Fruit fly (Drosophila melanogaster) whole organism, wandering third instar larva: ENCODE measurements around the gene CG7728.

Source experiments
- CG32264 ChIP-seq: fragments of 200-800 bp; sonication (Bioruptor generic); optimal IDR thresholded peaks from 2 replicates; lab custom pipeline; 2016; ENCODE audit warnings: missing biosample characterization, missing genetic modification characterization
- CG9705 ChIP-seq: fragments of 200-800 bp; sonication (Bioruptor generic); optimal IDR thresholded peaks from 2 replicates; lab custom pipeline; 2018; ENCODE audit warnings: missing biosample characterization, mild to moderate bottlenecking, missing genetic modification characterization
- CrebA ChIP-seq: fragments of 200-800 bp; sonication (Bioruptor generic); optimal IDR thresholded peaks from 2 replicates; lab custom pipeline; 2016; ENCODE audit warnings: missing biosample characterization, mild to moderate bottlenecking, missing genetic modification characterization, borderline replicate concordance
- GATAd ChIP-seq: sonication (Bioruptor generic); optimal IDR thresholded peaks from 2 replicates; lab custom pipeline; 2016; ENCODE audit warnings: missing biosample characterization, missing genetic modification characterization
- HLH106 ChIP-seq: fragments of 200-800 bp; optimal IDR thresholded peaks from 3 replicates; lab custom pipeline; 2019; ENCODE audit warnings: missing biosample characterization, mild to moderate bottlenecking, missing genetic modification characterization, moderate library complexity
- Hr78 ChIP-seq: fragments of >200 bp; optimal IDR thresholded peaks from 2 replicates; lab custom pipeline; 2017; ENCODE audit warnings: missing biosample characterization, missing genetic modification characterization
- Hr83 ChIP-seq: fragments of 200-300 bp; sonication (Bioruptor generic); optimal IDR thresholded peaks from 2 replicates; lab custom pipeline; 2016; ENCODE audit warnings: missing biosample characterization, mild to moderate bottlenecking, missing genetic modification characterization, moderate library complexity; ENCODE audit not compliant: poor library complexity, severe bottlenecking
- Jra ChIP-seq: sonication (Bioruptor generic); optimal IDR thresholded peaks from 2 replicates; lab custom pipeline; 2016; ENCODE audit warnings: missing biosample characterization, missing genetic modification characterization
- Mio ChIP-seq: sonication (Bioruptor generic); optimal IDR thresholded peaks from 2 replicates; lab custom pipeline; 2016; ENCODE audit warnings: missing biosample characterization, missing genetic modification characterization
- Myc ChIP-seq: fragments of >200 bp; optimal IDR thresholded peaks from 2 replicates; lab custom pipeline; 2017
- N ChIP-seq: fragments of >200 bp; optimal IDR thresholded peaks from 2 replicates; lab custom pipeline; 2018; ENCODE audit warnings: missing biosample characterization, missing external identifiers, missing genetic modification characterization
- OdsH ChIP-seq: fragments of 200-800 bp; sonication (Bioruptor generic); optimal IDR thresholded peaks from 2 replicates; lab custom pipeline; 2016; ENCODE audit warnings: missing biosample characterization, mild to moderate bottlenecking, missing genetic modification characterization
- Rel ChIP-seq, 2 experiments: fragments of 200-800 bp; sonication (Bioruptor generic) in 1 of 2; optimal IDR thresholded peaks; 2 replicates in 1 of 2; 3 replicates in 1 of 2; lab custom pipeline; 2016 to 2019; ENCODE audit warnings: mild to moderate bottlenecking in 2 of 2, missing biosample characterization in 2 of 2, missing genetic modification characterization in 2 of 2, moderate library complexity in 1 of 2
- Sp1 ChIP-seq: fragments of 200-800 bp; sonication (Bioruptor generic); optimal IDR thresholded peaks from 3 replicates; lab custom pipeline; 2019; ENCODE audit warnings: missing biosample characterization, mild to moderate bottlenecking, missing genetic modification characterization, moderate library complexity
- Vsx2 ChIP-seq: fragments of 200-300, 225-300 bp; sonication (Bioruptor generic); optimal IDR thresholded peaks from 2 replicates; lab custom pipeline; 2018; ENCODE audit warnings: missing biosample characterization, missing genetic modification characterization; ENCODE audit not compliant: partially characterized antibody
- br ChIP-seq: fragments of 200-800 bp; sonication (Bioruptor generic); optimal IDR thresholded peaks from 2 replicates; lab custom pipeline; 2016; ENCODE audit warnings: missing biosample characterization, missing genetic modification characterization
- brk ChIP-seq: fragments of 200-800 bp; sonication (Bioruptor generic); optimal IDR thresholded peaks from 2 replicates; lab custom pipeline; 2016; ENCODE audit warnings: missing biosample characterization, mild to moderate bottlenecking, missing genetic modification characterization
- dl ChIP-seq, 2 experiments: fragments of 175-275, 200-275 bp in 1 of 2; fragments of 200-275 bp in 1 of 2; sonication (Bioruptor generic); optimal IDR thresholded peaks; lab custom pipeline; 2018; ENCODE audit warnings: mild to moderate bottlenecking in 2 of 2, missing biosample characterization in 2 of 2, missing genetic modification characterization in 2 of 2, moderate library complexity in 2 of 2; ENCODE audit not compliant: partially characterized antibody in 2 of 2, insufficient read depth in 1 of 2
- dmrt93B ChIP-seq: fragments of 200-800 bp; sonication (Bioruptor generic); optimal IDR thresholded peaks from 2 replicates; lab custom pipeline; 2018; ENCODE audit warnings: missing biosample characterization, mild to moderate bottlenecking, missing genetic modification characterization
- dsf ChIP-seq: sonication (Bioruptor generic); optimal IDR thresholded peaks from 2 replicates; lab custom pipeline; 2016; ENCODE audit warnings: missing biosample characterization, missing genetic modification characterization, borderline replicate concordance
- ey ChIP-seq: fragments of 200-800 bp; sonication (Bioruptor generic); optimal IDR thresholded peaks from 2 replicates; lab custom pipeline; 2016; ENCODE audit warnings: missing biosample characterization, missing genetic modification characterization
- foxo ChIP-seq, 2 experiments: fragments of 200-800 bp; sonication (Bioruptor generic); optimal IDR thresholded peaks; 2 replicates in 1 of 2; 3 replicates in 1 of 2; lab custom pipeline; 2016 to 2017; ENCODE audit warnings: missing biosample characterization in 2 of 2, missing genetic modification characterization in 2 of 2
- fru ChIP-seq: fragments of 200-800 bp; sonication (Bioruptor generic); optimal IDR thresholded peaks from 3 replicates; lab custom pipeline; 2016; ENCODE audit warnings: missing biosample characterization, mild to moderate bottlenecking, missing genetic modification characterization
- h ChIP-seq: fragments of 200-800 bp; sonication (Bioruptor generic); optimal IDR thresholded peaks from 3 replicates; lab custom pipeline; 2016; ENCODE audit warnings: missing biosample characterization, mild to moderate bottlenecking, missing genetic modification characterization
- jim ChIP-seq: fragments of 175-275, 200-325 bp; sonication (Bioruptor generic); optimal IDR thresholded peaks from 2 replicates; lab custom pipeline; 2016; ENCODE audit warnings: missing biosample characterization, mild to moderate bottlenecking, missing genetic modification characterization
- lola ChIP-seq: fragments of >200 bp; optimal IDR thresholded peaks from 2 replicates; lab custom pipeline; 2017; ENCODE audit warnings: missing biosample characterization, missing genetic modification characterization
- pan ChIP-seq: fragments of >200 bp; optimal IDR thresholded peaks from 2 replicates; lab custom pipeline; 2017
- psq ChIP-seq: fragments of 200-800 bp; sonication (Bioruptor generic); optimal IDR thresholded peaks from 3 replicates; lab custom pipeline; 2017; ENCODE audit warnings: missing biosample characterization, mild to moderate bottlenecking, missing genetic modification characterization, moderate library complexity
- rgr ChIP-seq: fragments of 200-800 bp; sonication (Bioruptor generic); optimal IDR thresholded peaks from 3 replicates; lab custom pipeline; 2016; ENCODE audit warnings: missing biosample characterization, mild to moderate bottlenecking, missing genetic modification characterization
- sage ChIP-seq: fragments of 200-800 bp; sonication (Bioruptor generic); optimal IDR thresholded peaks from 2 replicates; lab custom pipeline; 2016; ENCODE audit warnings: missing biosample characterization, mild to moderate bottlenecking, missing genetic modification characterization
- sv ChIP-seq: fragments of 200-800 bp; sonication (Bioruptor generic); optimal IDR thresholded peaks from 3 replicates; lab custom pipeline; 2016; ENCODE audit warnings: missing biosample characterization, missing genetic modification characterization
- usp ChIP-seq: fragments of >200 bp; optimal IDR thresholded peaks from 2 replicates; lab custom pipeline; 2017; ENCODE audit warnings: missing biosample characterization, missing genetic modification characterization
- woc ChIP-seq: sonication (Bioruptor generic); optimal IDR thresholded peaks from 2 replicates; lab custom pipeline; 2016; ENCODE audit warnings: missing biosample characterization, mild to moderate bottlenecking, missing genetic modification characterization

Gene CG7728

DNA sequence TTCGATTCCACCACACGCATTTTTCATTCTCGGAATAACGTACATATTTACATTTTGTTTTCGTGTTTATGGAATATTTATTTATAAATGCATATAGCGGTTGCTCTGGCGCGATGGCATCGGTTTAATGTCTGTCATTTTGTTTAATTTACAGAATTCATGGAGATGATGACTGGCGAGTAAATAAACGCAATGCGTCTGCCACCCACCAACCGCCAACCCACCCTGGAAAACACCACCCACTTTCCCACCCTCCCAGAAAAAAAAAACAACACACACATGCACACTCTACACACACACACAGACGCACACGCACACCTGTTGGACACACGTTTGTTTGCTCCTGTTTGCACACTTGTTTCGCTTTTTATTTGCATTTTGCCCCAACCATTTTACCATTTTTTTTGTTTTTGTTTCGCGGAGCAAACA lies 31.5 kb downstream of the CG7728 start (continued):
- TF ChIP-seq CrebA (GFP tag; lab: Kevin White, UChicago): no peak
- no peak for TF ChIP-seq GATAd (GFP tag; lab: Kevin White, UChicago)
- peak; percentile 13 for TF ChIP-seq br (GFP tag; lab: Kevin White, UChicago)
- TF ChIP-seq foxo (GFP tag; optimal IDR thresholded peaks at IDR 0.05; lab: Kevin White, UChicago): no peak
- TF ChIP-seq CG9705 (GFP tag; lab: Kevin White, UChicago): no peak
- TF ChIP-seq woc (GFP tag; lab: Kevin White, UChicago): no peak
- no peak for TF ChIP-seq HLH106
- TF ChIP-seq dmrt93B (GFP tag; lab: Kevin White, UChicago): no peak
- no peak for TF ChIP-seq N (GFP tag; lab: Kevin White, UChicago)
- no peak for TF ChIP-seq Rel (GFP tag; optimal IDR thresholded peaks at IDR 0.05; lab: Kevin White, UChicago)
- TF ChIP-seq Rel (tag; optimal IDR thresholded peaks at IDR 0.05; lab: Kevin White, UChicago): no peak
- TF ChIP-seq pan (lab: Kevin White, UChicago): no peak
- TF ChIP-seq Hr78 (GFP tag; lab: Kevin White, UChicago): no peak
- peak; percentile 33 for TF ChIP-seq Sp1
- TF ChIP-seq dsf: no peak
- no peak for TF ChIP-seq dl (GFP tag; optimal IDR thresholded peaks at IDR 0.05; lab: Kevin White, UChicago; ENCODE audit: insufficient read depth in 1 of 2, partially characterized antibody in 2 of 2)
- TF ChIP-seq sage (GFP tag; lab: Kevin White, UChicago): no peak
- TF ChIP-seq ey (GFP tag; lab: Kevin White, UChicago): no peak
- no peak for TF ChIP-seq Hr83

DNA sequence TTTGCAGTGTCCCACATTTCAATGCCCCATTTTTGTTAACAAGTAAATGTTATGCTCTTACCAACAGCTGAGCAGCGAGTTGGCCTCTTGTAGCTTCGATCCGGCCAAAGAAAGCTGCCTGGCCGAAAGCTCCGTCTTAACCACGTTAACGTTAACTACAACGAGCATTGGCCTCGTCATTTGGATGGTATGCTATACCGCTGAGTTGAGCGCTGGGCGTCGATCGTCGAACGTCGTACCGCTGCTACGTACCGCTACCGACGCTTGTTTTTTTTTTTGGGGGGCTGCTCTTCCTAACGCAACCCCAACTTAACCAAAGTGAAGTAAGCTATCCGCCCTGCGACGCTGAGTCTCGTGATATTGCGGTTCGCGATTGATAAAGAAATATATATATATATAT lies 33.0 kb downstream of the CG7728 start, which contains the start of gene rogdi:
rogdi (plus strand) TSS at position 199 of the 400 bp plus-strand sequence.
- TF ChIP-seq dmrt93B (GFP tag; lab: Kevin White, UChicago) (no peak), br (GFP tag; lab: Kevin White, UChicago) (no peak), Sp1 (no peak), Mio (GFP tag; lab: Kevin White, UChicago) (no peak), h (no peak), jim (GFP tag; lab: Kevin White, UChicago) (no peak), CG32264 (no peak), Rel (GFP tag; optimal IDR thresholded peaks at IDR 0.05; lab: Kevin White, UChicago) (no peak), Rel (tag; optimal IDR thresholded peaks at IDR 0.05; lab: Kevin White, UChicago) (no peak), sv (GFP tag; lab: Kevin White, UChicago) (no peak), usp (no peak), lola (GFP tag; lab: Kevin White, UChicago) (no peak), Jra (no peak), CG9705 (GFP tag; lab: Kevin White, UChicago) (no peak), woc (GFP tag; lab: Kevin White, UChicago) (no peak)

DNA sequence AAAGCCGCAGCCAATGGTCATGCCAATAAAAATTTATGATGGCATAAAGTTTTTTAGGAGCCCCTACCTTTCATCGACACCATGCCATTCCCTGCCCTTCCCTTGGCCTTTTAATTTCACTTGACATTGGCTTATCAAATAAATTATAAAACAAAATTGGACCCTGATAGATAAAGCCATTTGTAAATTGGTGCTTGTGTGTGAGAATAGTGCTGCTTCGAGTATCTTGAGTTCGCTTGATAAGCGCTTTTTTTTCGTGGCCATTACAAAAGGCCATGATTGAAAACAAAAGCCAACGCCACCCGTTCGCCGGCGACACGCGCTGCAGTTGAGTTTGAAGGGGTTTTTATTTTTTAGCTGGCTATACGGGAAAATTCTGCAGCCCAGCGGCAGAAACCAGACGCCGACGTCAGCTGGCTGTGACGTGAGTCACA lies 33.6 kb downstream of the CG7728 start:
- no peak for TF ChIP-seq woc (GFP tag; lab: Kevin White, UChicago)
- TF ChIP-seq psq (GFP tag; lab: Kevin White, UChicago): no peak
- TF ChIP-seq dsf: no peak
- TF ChIP-seq GATAd (GFP tag; lab: Kevin White, UChicago): no peak
- TF ChIP-seq OdsH (GFP tag; lab: Kevin White, UChicago): no peak
- no peak for TF ChIP-seq lola (GFP tag; lab: Kevin White, UChicago)
- no peak for TF ChIP-seq Myc (lab: Kevin White, UChicago)
- no peak for TF ChIP-seq brk
- no peak for TF ChIP-seq fru (GFP tag; lab: Kevin White, UChicago)
- TF ChIP-seq foxo (GFP tag; optimal IDR thresholded peaks at IDR 0.05; lab: Kevin White, UChicago): no peak
- TF ChIP-seq h: peak; percentile 49
- TF ChIP-seq jim (GFP tag; lab: Kevin White, UChicago): no peak
- TF ChIP-seq Vsx2 (GFP tag; lab: Kevin White, UChicago): no peak
- TF ChIP-seq br (GFP tag; lab: Kevin White, UChicago): no peak
- TF ChIP-seq pan (lab: Kevin White, UChicago): no peak
- TF ChIP-seq CG32264: no peak
- no peak for TF ChIP-seq Mio (GFP tag; lab: Kevin White, UChicago)
- no peak for TF ChIP-seq Rel (GFP tag; optimal IDR thresholded peaks at IDR 0.05; lab: Kevin White, UChicago)
- TF ChIP-seq Rel (tag; optimal IDR thresholded peaks at IDR 0.05; lab: Kevin White, UChicago): peak; percentile 45
- no peak for TF ChIP-seq rgr
- no peak for TF ChIP-seq CG9705 (GFP tag; lab: Kevin White, UChicago)
- no peak for TF ChIP-seq dmrt93B (GFP tag; lab: Kevin White, UChicago)
- TF ChIP-seq CrebA (GFP tag; lab: Kevin White, UChicago): no peak
- peak; percentile 19 for TF ChIP-seq Sp1
- TF ChIP-seq N (GFP tag; lab: Kevin White, UChicago): no peak
